Fruit fly (Drosophila melanogaster): ENCODE results near the gene Rab27.
A peak's percentile ranks its signal among the peaks of the same experiment; 100 is the strongest.

Rab27 gene

DNA sequence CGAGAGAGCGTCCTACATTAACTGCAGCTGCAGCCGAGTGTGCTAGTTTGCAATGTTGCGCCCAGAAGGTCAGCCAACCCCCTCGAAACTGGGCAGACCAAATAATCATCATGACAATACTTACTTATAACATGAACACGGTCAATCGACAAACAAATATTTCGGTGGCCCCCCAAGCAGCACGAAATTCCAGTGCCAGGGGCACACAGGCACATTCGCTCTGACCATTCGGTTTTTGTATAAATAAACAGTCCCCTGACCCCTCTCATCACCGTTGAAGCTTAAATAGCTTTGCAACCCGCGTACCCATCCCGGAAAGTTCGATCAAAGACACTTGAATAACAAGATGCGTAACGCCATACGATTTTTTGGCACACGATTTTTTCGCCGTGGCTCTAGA, 37.1 kb upstream of the Rab27 start:
- peak in 1 of 2 experiments; percentile 21 for TF ChIP-seq Pdp1 (GFP tag; optimal IDR thresholded peaks at IDR 0.05)
- TF ChIP-seq crol (GFP tag; IDR thresholded peaks at IDR 0.05): 0 out of 2 replicates have a peak, but pooled peaks have one; percentile 14
- TF ChIP-seq fru (optimal IDR thresholded peaks at IDR 0.05): no peak
- TF ChIP-seq sd (tag; optimal IDR thresholded peaks at IDR 0.05): peak; percentile 58
- TF ChIP-seq CoRest (tag; optimal IDR thresholded peaks at IDR 0.05): no peak
- TF ChIP-seq CG31224 (GFP tag; IDR thresholded peaks at IDR 0.05): no peak
- peak; percentile 15 for TF ChIP-seq CG12769 (tag; optimal IDR thresholded peaks at IDR 0.05)
- no peak for TF ChIP-seq lilli (GFP tag; optimal IDR thresholded peaks at IDR 0.05)
- no peak for TF ChIP-seq cg (GFP tag; optimal IDR thresholded peaks at IDR 0.05)
- TF ChIP-seq CG14014 (GFP tag; IDR thresholded peaks at IDR 0.05): no peak
- peak in 1 of 2 experiments; percentile 5 for TF ChIP-seq Trl (optimal IDR thresholded peaks at IDR 0.05)
- no peak for TF ChIP-seq Trl (GFP tag; optimal IDR thresholded peaks at IDR 0.05)
- TF ChIP-seq chinmo (GFP tag; IDR thresholded peaks at IDR 0.05; ENCODE audit: partially characterized antibody): 0 out of 4 replicates have a peak, but pooled peaks have one; percentile 55
- TF ChIP-seq Side (GFP tag; optimal IDR thresholded peaks at IDR 0.05): no peak

DNA sequence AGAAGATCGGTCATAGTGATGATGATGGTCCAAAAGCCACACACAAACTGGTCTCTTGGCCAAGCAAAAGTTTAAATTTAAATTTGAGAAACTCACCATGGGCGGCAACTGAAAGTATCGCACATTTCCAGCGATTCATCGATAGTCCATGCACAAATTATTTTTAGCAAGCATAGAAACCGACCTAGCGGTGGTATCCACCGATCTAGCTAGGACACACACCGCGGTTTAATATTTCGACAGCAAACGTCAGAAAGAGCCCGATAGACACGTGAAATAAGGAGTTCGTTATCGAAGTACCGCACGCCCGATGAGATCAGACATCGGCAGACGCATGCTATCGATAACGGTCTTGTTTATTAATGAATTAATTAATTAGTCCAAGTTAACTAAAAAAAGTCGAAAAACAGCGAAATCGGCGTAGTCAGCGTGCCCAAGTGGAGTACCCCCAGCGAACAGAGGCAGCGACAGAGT, 36.0 kb upstream of the Rab27 start, which contains the start of gene CG14795:
TSS of gene CG14795 (minus strand) at position 51 of the 474 bp plus-strand sequence.
- no peak for TF ChIP-seq CG18011 (GFP tag; optimal IDR thresholded peaks at IDR 0.05)
- peak; percentile 50 for TF ChIP-seq CoRest (tag; optimal IDR thresholded peaks at IDR 0.05)
- TF ChIP-seq lola (GFP tag; optimal IDR thresholded peaks at IDR 0.05): peak in 1 of 3 experiments; percentile 20
- TF ChIP-seq PHDP (tag; optimal IDR thresholded peaks at IDR 0.05): peak; percentile 27
- no peak for TF ChIP-seq Fer2 (tag; optimal IDR thresholded peaks at IDR 0.05)
- TF ChIP-seq CG6272 (GFP tag; IDR thresholded peaks at IDR 0.05): peak; percentile 33; the same call in 1 of the 2 replicates
- TF ChIP-seq Nf-YA (GFP tag; IDR thresholded peaks at IDR 0.05): no peak
- TF ChIP-seq ftz-f1 (GFP tag; optimal IDR thresholded peaks at IDR 0.05): peak; percentile 36
- peak; percentile 91 for TF ChIP-seq knrl (GFP tag; IDR thresholded peaks at IDR 0.05; ENCODE audit: partially characterized antibody)
- no peak for TF ChIP-seq lov (optimal IDR thresholded peaks at IDR 0.05)
- TF ChIP-seq lov (GFP tag; IDR thresholded peaks at IDR 0.05): no peak
- peak; percentile 78 for TF ChIP-seq CG13894 (tag; optimal IDR thresholded peaks at IDR 0.05)
- TF ChIP-seq CG34224 (GFP tag; IDR thresholded peaks at IDR 0.05; ENCODE audit: partially characterized antibody): peak; percentile 96
- peak; percentile 25 for TF ChIP-seq caup (GFP tag; optimal IDR thresholded peaks at IDR 0.05; ENCODE audit: severe bottlenecking)
- no peak for TF ChIP-seq al (GFP tag; IDR thresholded peaks at IDR 0.05)
- TF ChIP-seq Pdp1 (GFP tag; optimal IDR thresholded peaks at IDR 0.05): peak; percentile 5 to 48
- no peak for TF ChIP-seq CG18619 (GFP tag; optimal IDR thresholded peaks at IDR 0.05)
- peak; percentile 65; the same call in 2 of the 3 replicates for TF ChIP-seq Dbx (GFP tag; IDR thresholded peaks at IDR 0.05)
- TF ChIP-seq CG17359 (tag; optimal IDR thresholded peaks at IDR 0.05): peak; percentile 29
- no peak for TF ChIP-seq CG8290 (GFP tag; optimal IDR thresholded peaks at IDR 0.05)
- TF ChIP-seq CG8290 (tag; optimal IDR thresholded peaks at IDR 0.05): peak in 1 of 2 experiments; percentile 81
- no peak for TF ChIP-seq luna (GFP tag; optimal IDR thresholded peaks at IDR 0.05)
- TF ChIP-seq inv (GFP tag; IDR thresholded peaks at IDR 0.05; ENCODE audit: partially characterized antibody): peak; percentile 91
- no peak for TF ChIP-seq Optix (GFP tag; IDR thresholded peaks at IDR 0.05)
- TF ChIP-seq Rfx (GFP tag; IDR thresholded peaks at IDR 0.05): peak; percentile 58
- peak; percentile 89 for TF ChIP-seq CG1603 (tag; optimal IDR thresholded peaks at IDR 0.05)
- TF ChIP-seq bcd (GFP tag; optimal IDR thresholded peaks at IDR 0.05): peak; percentile 72
- peak; percentile 31 for TF ChIP-seq mam (GFP tag; optimal IDR thresholded peaks at IDR 0.05)
- TF ChIP-seq toy (GFP tag; IDR thresholded peaks at IDR 0.05): no peak
- peak; percentile 53; the same call in 1 of the 3 replicates for TF ChIP-seq zfh1 (GFP tag; IDR thresholded peaks at IDR 0.05)
- TF ChIP-seq CG15073 (GFP tag; optimal IDR thresholded peaks at IDR 0.05): no peak
- peak; percentile 6 for TF ChIP-seq CG7839 (tag; optimal IDR thresholded peaks at IDR 0.05)
- TF ChIP-seq zfh2 (GFP tag; optimal IDR thresholded peaks at IDR 0.05): peak; percentile 39
- peak; percentile 80 for TF ChIP-seq Hmr (GFP tag; optimal IDR thresholded peaks at IDR 0.05)
- no peak for TF ChIP-seq ash1 (GFP tag; optimal IDR thresholded peaks at IDR 0.05)
- peak; percentile 85 for TF ChIP-seq CG14860 (GFP tag; IDR thresholded peaks at IDR 0.05; ENCODE audit: partially characterized antibody)
- peak; percentile 25 for TF ChIP-seq CG8944 (GFP tag; optimal IDR thresholded peaks at IDR 0.05)
- peak; percentile 71; the same call in 2 of the 3 replicates for TF ChIP-seq ci (GFP tag; IDR thresholded peaks at IDR 0.05)

Data from whole organism, embryonic.